Worm (Caenorhabditis elegans) whole organism, mixed stage, embryonic: ENCODE measurements around the gene F19H8.2.

Experiments
- ces-1 ChIP-seq: fragments of 150-350 bp; optimal IDR thresholded peaks from 2 replicates; lab custom pipeline; 2014; ENCODE audit warnings: missing biosample characterization, missing genetic modification reagents, missing genetic modification characterization
- lin-32 ChIP-seq: fragments of 200-800 bp; sonication (Bioruptor generic); optimal IDR thresholded peaks from 2 replicates; lab custom pipeline; 2018; ENCODE audit warnings: mild to moderate bottlenecking, missing genetic modification characterization, missing compliant biosample characterization
- nhr-237 ChIP-seq: fragments of 150-350 bp; optimal IDR thresholded peaks from 2 replicates; lab custom pipeline; 2014; ENCODE audit warnings: missing biosample characterization, missing genetic modification characterization
- nhr-76 ChIP-seq: sonication (generic microtip); optimal IDR thresholded peaks from 2 replicates; lab custom pipeline; 2017; ENCODE audit warnings: missing biosample characterization, missing genetic modification characterization
- snpc-4 ChIP-seq: fragments of 150-350 bp; optimal IDR thresholded peaks from 2 replicates; lab custom pipeline; 2014; ENCODE audit warnings: missing biosample characterization, missing genetic modification characterization
- unc-62 ChIP-seq: fragments of 150-350 bp; optimal IDR thresholded peaks from 2 replicates; lab custom pipeline; 2014; ENCODE audit warnings: missing biosample characterization, missing genetic modification reagents, missing genetic modification characterization
- ztf-11 ChIP-seq: fragments of 150-350 bp; optimal IDR thresholded peaks from 2 replicates; lab custom pipeline; 2014; ENCODE audit warnings: missing biosample characterization, missing genetic modification characterization

- TF ChIP-seq nhr-76 (tag; lab: Kevin White, UChicago) (no peak), ztf-11 (tag; lab: Kevin White, UChicago) (no peak), ces-1 (GFP tag; lab: Kevin White, UChicago) (no peak), nhr-237 (tag; lab: Kevin White, UChicago) (no peak), lin-32 (GFP tag; lab: Kevin White, UChicago) (no peak), snpc-4 (tag; lab: Kevin White, UChicago) (no peak), unc-62 (GFP tag; lab: Kevin White, UChicago) (no peak)
These were observed 6.3 kb downstream of the F19H8.2 start for ce11 chrII:14599284-14599862.
